Worm (Caenorhabditis elegans): Measurements from ENCODE around the gene F21C10.13.

ce11 chrV:9076273-9076672 lies 45.8 kb upstream of the F21C10.13 start, which contains the start of gene T27E4.7:
- TF ChIP-seq elt-3 (tag; optimal IDR thresholded peaks at IDR 0.05) (no peak), lin-32 (GFP tag; optimal IDR thresholded peaks at IDR 0.05) (no peak), unc-62 (GFP tag; optimal IDR thresholded peaks at IDR 0.05) (no peak), nhr-237 (tag; optimal IDR thresholded peaks at IDR 0.05) (no peak), mep-1 (tag; optimal IDR thresholded peaks at IDR 0.05) (no peak), ceh-43 (GFP tag; optimal IDR thresholded peaks at IDR 0.05) (no peak), nhr-76 (tag; optimal IDR thresholded peaks at IDR 0.05) (no peak), cnd-1 (tag; optimal IDR thresholded peaks at IDR 0.05) (no peak), snpc-4 (tag; optimal IDR thresholded peaks at IDR 0.05) (no peak), lsy-2 (tag; optimal IDR thresholded peaks at IDR 0.05) (no peak), ham-2 (GFP tag; optimal IDR thresholded peaks at IDR 0.05) (no peak), nhr-28 (tag; optimal IDR thresholded peaks at IDR 0.05) (no peak), sptf-1 (tag; optimal IDR thresholded peaks at IDR 0.05) (no peak), lin-13 (tag; optimal IDR thresholded peaks at IDR 0.05) (no peak)
